Fruit fly (Drosophila melanogaster): ENCODE data around the gene CG31697.

The CG31697 gene

dm6 chr2L:19546869-19547710 is 11.8 kb downstream of the CG31697 start, which contains the start of gene CG10337 (continued):
- TF ChIP-seq Elba2 (GFP tag; optimal IDR thresholded peaks at IDR 0.05) (no peak), Aef1 (GFP tag; IDR thresholded peaks at IDR 0.05) (0 out of 3 replicates have a peak, but pooled peaks have one; percentile 25), sim (GFP tag; IDR thresholded peaks at IDR 0.05) (no peak), oc (tag; optimal IDR thresholded peaks at IDR 0.05) (peak; percentile 27), CG8765 (GFP tag; IDR thresholded peaks at IDR 0.05) (peak; percentile 43; the same call in 1 of the 2 replicates), tll (GFP tag; optimal IDR thresholded peaks at IDR 0.05) (no peak), esg (GFP tag; conservative IDR thresholded peaks at IDR 0.05) (no peak), Bdp1 (GFP tag; optimal IDR thresholded peaks at IDR 0.05) (peak; percentile 21), CG10366 (GFP tag; IDR thresholded peaks at IDR 0.05) (no peak), nmo (GFP tag; optimal IDR thresholded peaks at IDR 0.05) (peak; percentile 8), CG10431 (GFP tag; optimal IDR thresholded peaks at IDR 0.05) (peak; percentile 19), gro (GFP tag; optimal IDR thresholded peaks at IDR 0.05) (peak; percentile 15), HmgD (GFP tag; optimal IDR thresholded peaks at IDR 0.05) (no peak), CG6272 (GFP tag; IDR thresholded peaks at IDR 0.05) (no peak), Taf1 (GFP tag; IDR thresholded peaks at IDR 0.05) (no peak), E2f2 (GFP tag; IDR thresholded peaks at IDR 0.05) (peak; percentile 30; the same call in 1 of the 2 replicates), ewg (GFP tag; optimal IDR thresholded peaks at IDR 0.05) (peak; percentile 5), CG7987 (GFP tag; optimal IDR thresholded peaks at IDR 0.05) (peak; percentile 60), stwl (tag; optimal IDR thresholded peaks at IDR 0.05) (no peak), Neu2 (GFP tag; optimal IDR thresholded peaks at IDR 0.05; ENCODE audit: borderline replicate concordance) (no peak), CG7372 (GFP tag; IDR thresholded peaks at IDR 0.05) (no peak), CG12219 (GFP tag; optimal IDR thresholded peaks at IDR 0.05) (peak; percentile 29), Kr (GFP tag; optimal IDR thresholded peaks at IDR 0.05) (no peak), CG11456 (GFP tag; IDR thresholded peaks at IDR 0.05) (no peak), H15 (GFP tag; IDR thresholded peaks at IDR 0.05) (no peak), CG15514 (GFP tag; optimal IDR thresholded peaks at IDR 0.05) (peak; percentile 53), CG17359 (tag; optimal IDR thresholded peaks at IDR 0.05) (peak; percentile 42), CG6854 (GFP tag; optimal IDR thresholded peaks at IDR 0.05) (peak; percentile 64), trem (tag; optimal IDR thresholded peaks at IDR 0.05) (no peak), Sry-β (GFP tag; optimal IDR thresholded peaks at IDR 0.05) (no peak), crol (GFP tag; IDR thresholded peaks at IDR 0.05) (no peak), ato (GFP tag; IDR thresholded peaks at IDR 0.05; ENCODE audit: partially characterized antibody) (no peak), Hr39 (optimal IDR thresholded peaks at IDR 0.05) (no peak), pita (GFP tag; optimal IDR thresholded peaks at IDR 0.05) (no peak), Lim3 (GFP tag; IDR thresholded peaks at IDR 0.05) (no peak), zen (tag; optimal IDR thresholded peaks at IDR 0.05) (no peak), crc (GFP tag; optimal IDR thresholded peaks at IDR 0.05) (no peak), Hmr (GFP tag; optimal IDR thresholded peaks at IDR 0.05) (peak; percentile 70), CG17829 (tag; optimal IDR thresholded peaks at IDR 0.05) (peak; percentile 5), CG33557 (GFP tag; optimal IDR thresholded peaks at IDR 0.05) (no peak), HLH3B (GFP tag; IDR thresholded peaks at IDR 0.05) (peak; percentile 36; the same call in 1 of the 2 replicates), CG3847 (GFP tag; IDR thresholded peaks at IDR 0.05) (no peak), CG8924 (tag; optimal IDR thresholded peaks at IDR 0.05) (peak; percentile 58), CG34376 (GFP tag; optimal IDR thresholded peaks at IDR 0.05) (peak; percentile 54), CG11723 (GFP tag; optimal IDR thresholded peaks at IDR 0.05) (peak; percentile 12), CG31388 (GFP tag; optimal IDR thresholded peaks at IDR 0.05) (no peak), row (GFP tag; IDR thresholded peaks at IDR 0.05) (peak; percentile 60; the same call in 2 of the 3 replicates), HLHmδ (GFP tag; optimal IDR thresholded peaks at IDR 0.05) (no peak), CG1792 (GFP tag; optimal IDR thresholded peaks at IDR 0.05) (no peak)

Data from whole organism, embryonic.